Worm (Caenorhabditis elegans) whole organism, young adult: Measurements from ENCODE around the gene oig-2.

Experiments used
- C17E4.6 ChIP-seq: fragments of 200-800 bp; sonication (Bioruptor generic); IDR thresholded peaks from 2 replicates; pipeline ENCODE4 v1.3.6; 2022; ENCODE audit warnings: missing genetic modification reagents, missing genetic modification characterization, missing compliant biosample characterization
- F10E7.11 ChIP-seq: sonication (generic microtip); optimal IDR thresholded peaks from 2 replicates; lab custom pipeline; 2017; ENCODE audit warnings: mild to moderate bottlenecking, missing genetic modification characterization, moderate library complexity, missing compliant biosample characterization
- F23B12.7 ChIP-seq: sonication (generic microtip); optimal IDR thresholded peaks from 2 replicates; lab custom pipeline; 2017; ENCODE audit warnings: missing genetic modification characterization, mild to moderate bottlenecking, missing compliant biosample characterization, antibody characterized with exemption, moderate library complexity; ENCODE audit not compliant: insufficient read depth
- F49E8.2 ChIP-seq: sonication (generic microtip); optimal IDR thresholded peaks from 3 replicates; lab custom pipeline; 2017; ENCODE audit warnings: missing genetic modification characterization, mild to moderate bottlenecking, missing compliant biosample characterization, antibody characterized with exemption, moderate library complexity; ENCODE audit not compliant: insufficient read depth
- F52B5.7 ChIP-seq: sonication (generic microtip); optimal IDR thresholded peaks from 2 replicates; lab custom pipeline; 2016; ENCODE audit warnings: mild to moderate bottlenecking, missing genetic modification characterization, missing compliant biosample characterization
- Y53G8AR.9 ChIP-seq: fragments of 200-800 bp; sonication (Bioruptor generic); conservative IDR thresholded peaks from 2 replicates; pipeline ENCODE4 v1.3.6; 2022; ENCODE audit warnings: missing genetic modification reagents, missing genetic modification characterization, missing compliant biosample characterization
- Y79H2A.3 ChIP-seq: fragments of 200-800 bp; sonication (Bioruptor generic); conservative IDR thresholded peaks from 2 replicates; pipeline ENCODE4 v1.3.6; 2022; ENCODE audit warnings: missing genetic modification reagents, missing genetic modification characterization, missing compliant biosample characterization
- Y95B8A.8 ChIP-seq: fragments of 200-800 bp; sonication (Bioruptor generic); IDR thresholded peaks from 2 replicates; pipeline ENCODE4 v1.3.6; 2022; ENCODE audit warnings: missing genetic modification reagents, missing genetic modification characterization, missing compliant biosample characterization
- aptf-2 ChIP-seq: fragments of 200-800 bp; sonication (Bioruptor generic); conservative IDR thresholded peaks from 2 replicates; pipeline ENCODE4 v1.3.6; 2022; ENCODE audit warnings: missing genetic modification reagents, missing genetic modification characterization, missing compliant biosample characterization
- aptf-3 ChIP-seq: fragments of 200-800 bp; sonication (Bioruptor generic); IDR thresholded peaks from 2 replicates; pipeline ENCODE4 v1.3.6; 2022; ENCODE audit warnings: missing genetic modification characterization, missing compliant biosample characterization
- atf-7 ChIP-seq: sonication (generic microtip); optimal IDR thresholded peaks from 2 replicates; lab custom pipeline; 2017; ENCODE audit warnings: mild to moderate bottlenecking, missing genetic modification characterization, missing compliant biosample characterization
- attf-3 ChIP-seq: fragments of 200-800 bp; sonication (Bioruptor generic); conservative IDR thresholded peaks from 2 replicates; pipeline ENCODE4 v1.3.6; 2022; ENCODE audit warnings: missing genetic modification reagents, missing genetic modification characterization, missing compliant biosample characterization
- bed-1 ChIP-seq: fragments of 200-800 bp; sonication (Bioruptor generic); IDR thresholded peaks from 2 replicates; pipeline ENCODE4 v1.3.6; 2022; ENCODE audit warnings: missing genetic modification reagents, missing genetic modification characterization, missing compliant biosample characterization
- egrh-3 ChIP-seq: fragments of 200-800 bp; sonication (Bioruptor generic); IDR thresholded peaks from 2 replicates; pipeline ENCODE4 v1.3.6; 2022; ENCODE audit warnings: missing genetic modification reagents, missing genetic modification characterization, missing compliant biosample characterization
- ets-4 ChIP-seq: fragments of 200-800 bp; sonication (Bioruptor generic); optimal IDR thresholded peaks from 2 replicates; lab custom pipeline; 2018; ENCODE audit warnings: mild to moderate bottlenecking, missing genetic modification characterization, missing compliant biosample characterization
- hlh-12 ChIP-seq: sonication (generic microtip); optimal IDR thresholded peaks from 2 replicates; lab custom pipeline; 2016; ENCODE audit warnings: missing genetic modification characterization, missing compliant biosample characterization
- hmg-1.2 ChIP-seq: fragments of 200-800 bp; sonication (Bioruptor generic); IDR thresholded peaks from 2 replicates; pipeline ENCODE4 v1.3.6; 2022; ENCODE audit warnings: missing genetic modification reagents, missing genetic modification characterization, missing compliant biosample characterization
- let-526 ChIP-seq: fragments of 200-800 bp; sonication (Bioruptor generic); IDR thresholded peaks from 2 replicates; pipeline ENCODE4 v1.3.6; 2022; ENCODE audit warnings: missing genetic modification reagents, missing genetic modification characterization, missing compliant biosample characterization
- let-607 ChIP-seq, 2 experiments: fragments of 200-800 bp in 1 of 2; sonication (Bioruptor generic) in 1 of 2; sonication (generic microtip) in 1 of 2; optimal IDR thresholded peaks; 2 replicates each; lab custom pipeline; 2016 to 2018; ENCODE audit warnings: mild to moderate bottlenecking in 2 of 2, missing compliant biosample characterization in 2 of 2, missing genetic modification characterization in 2 of 2, moderate library complexity in 2 of 2, missing genotype in 1 of 2
- lsy-27 ChIP-seq: sonication (generic microtip); optimal IDR thresholded peaks from 2 replicates; lab custom pipeline; 2017; ENCODE audit warnings: missing genetic modification characterization, mild to moderate bottlenecking, missing compliant biosample characterization, antibody characterized with exemption, missing genotype, borderline replicate concordance; ENCODE audit not compliant: insufficient read depth
- mcd-1 ChIP-seq: fragments of 200-800 bp; sonication (Bioruptor generic); IDR thresholded peaks from 2 replicates; pipeline ENCODE4 v1.3.6; 2022; ENCODE audit warnings: missing genetic modification reagents, missing genetic modification characterization, missing compliant biosample characterization
- nfya-1 ChIP-seq: sonication (generic microtip); optimal IDR thresholded peaks from 2 replicates; lab custom pipeline; 2017; ENCODE audit warnings: antibody characterized with exemption, missing compliant biosample characterization, missing genetic modification characterization, borderline replicate concordance; ENCODE audit not compliant: insufficient read depth
- nfya-2 ChIP-seq: fragments of 200-800 bp; sonication (Bioruptor generic); IDR thresholded peaks from 2 replicates; pipeline ENCODE4 v1.3.6; 2022; ENCODE audit warnings: missing genetic modification reagents, missing genetic modification characterization, missing compliant biosample characterization
- nfyb-1 ChIP-seq: fragments of 200-800 bp; sonication (Bioruptor generic); IDR thresholded peaks from 2 replicates; pipeline ENCODE4 v1.3.6; 2022; ENCODE audit warnings: missing genetic modification reagents, missing genetic modification characterization, missing compliant biosample characterization
- nhr-120 ChIP-seq: fragments of 200-800 bp; sonication (Bioruptor generic); IDR thresholded peaks from 2 replicates; pipeline ENCODE4 v1.3.6; 2022; ENCODE audit warnings: missing genetic modification characterization, missing compliant biosample characterization
- nhr-27 ChIP-seq: fragments of 200-800 bp; sonication (Bioruptor generic); optimal IDR thresholded peaks from 2 replicates; lab custom pipeline; 2018; ENCODE audit warnings: mild to moderate bottlenecking, missing genetic modification characterization, moderate library complexity, missing compliant biosample characterization
- nhr-90 ChIP-seq: sonication (generic microtip); optimal IDR thresholded peaks from 2 replicates; lab custom pipeline; 2016; ENCODE audit warnings: missing genotype, mild to moderate bottlenecking, missing genetic modification characterization, missing compliant biosample characterization
- rpc-1 ChIP-seq, 2 experiments: fragments of 150-350 bp in 1 of 2; sonication (generic microtip) in 1 of 2; optimal IDR thresholded peaks; 2 replicates each; lab custom pipeline; 2014 to 2018; ENCODE audit warnings: missing biosample characterization in 1 of 2, missing genetic modification characterization in 1 of 2, missing genetic modification reagents in 1 of 2, missing genotype in 1 of 2
- snpc-1.3 ChIP-seq: sonication (generic microtip); optimal IDR thresholded peaks from 2 replicates; lab custom pipeline; 2017; ENCODE audit warnings: missing genetic modification characterization, mild to moderate bottlenecking, missing compliant biosample characterization, antibody characterized with exemption, moderate library complexity, missing genotype, missing genetic modification reagents; ENCODE audit not compliant: insufficient read depth
- somi-1 ChIP-seq: fragments of 200-800 bp; sonication (Bioruptor generic); optimal IDR thresholded peaks from 2 replicates; lab custom pipeline; 2018; ENCODE audit warnings: mild to moderate bottlenecking, missing genetic modification characterization, missing compliant biosample characterization
- tlf-1 ChIP-seq: fragments of 200-800 bp; sonication (Bioruptor generic); optimal IDR thresholded peaks from 2 replicates; lab custom pipeline; 2018; ENCODE audit warnings: mild to moderate bottlenecking, missing genetic modification characterization, missing compliant biosample characterization
- unc-130 ChIP-seq: sonication (generic microtip); optimal IDR thresholded peaks from 2 replicates; lab custom pipeline; 2016; ENCODE audit warnings: missing genetic modification reagents, missing genetic modification characterization, missing compliant biosample characterization
- xnd-1 ChIP-seq: sonication (generic microtip); optimal IDR thresholded peaks from 2 replicates; lab custom pipeline; 2016; ENCODE audit warnings: missing genotype, missing genetic modification reagents, missing genetic modification characterization, missing compliant biosample characterization
- zfh-2 ChIP-seq: fragments of 200-800 bp; sonication (Bioruptor generic); conservative IDR thresholded peaks from 2 replicates; pipeline ENCODE4 v1.3.6; 2022; ENCODE audit warnings: missing genetic modification reagents, missing genetic modification characterization, missing compliant biosample characterization

oig-2 gene

ce11 chrII:12994009-12994788, 13.8 kb downstream of the oig-2 start (continued):
- TF ChIP-seq nhr-90 (tag; lab: Kevin White, UChicago) (peak; percentile 41), aptf-2 (GFP tag; lab: Robert Waterston, UW) (no peak), C17E4.6 (GFP tag; lab: Robert Waterston, UW) (no peak), nhr-120 (GFP tag; lab: Robert Waterston, UW) (no peak), Y79H2A.3 (GFP tag; lab: Robert Waterston, UW) (no peak), ets-4 (no peak), F23B12.7 (no peak), attf-3 (GFP tag; lab: Robert Waterston, UW) (no peak), let-607 (tag; optimal IDR thresholded peaks at IDR 0.05; lab: Kevin White, UChicago) (peak; percentile 3 to 20), xnd-1 (tag; lab: Kevin White, UChicago) (no peak), F52B5.7 (tag; lab: Kevin White, UChicago) (peak; percentile 81), atf-7 (tag; lab: Kevin White, UChicago) (peak; percentile 60), tlf-1 (peak; percentile 83), hmg-1.2 (peak; percentile 24; the same call in 1 of the 2 replicates)

DNA sequence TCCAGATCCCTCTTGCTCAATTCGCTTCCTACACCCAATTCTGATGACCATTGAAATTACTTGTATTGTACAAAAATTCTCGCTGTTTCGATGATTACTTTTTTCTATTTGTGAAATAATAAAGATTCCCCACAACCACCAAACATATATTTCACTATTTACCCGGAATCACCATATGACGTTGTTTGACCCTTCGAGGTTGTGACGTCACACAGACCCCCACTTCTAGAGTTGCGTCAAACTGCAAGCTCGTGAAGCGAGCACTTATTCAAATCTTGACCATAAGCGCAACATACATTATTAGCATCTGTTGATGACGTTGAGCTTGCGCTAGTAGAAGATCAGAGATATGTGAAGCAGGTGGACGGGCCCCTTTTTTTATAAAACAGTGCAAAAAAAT, 15.0 kb downstream of the oig-2 start:
- no peak for TF ChIP-seq nfya-2 (GFP tag; lab: Robert Waterston, UW)
- no peak for TF ChIP-seq hlh-12 (tag; lab: Kevin White, UChicago)
- no peak for TF ChIP-seq Y53G8AR.9
- TF ChIP-seq nhr-27 (tag; lab: Kevin White, UChicago), result no peak
- TF ChIP-seq nfya-1 (tag; lab: Kevin White, UChicago), result no peak
- no peak for TF ChIP-seq mcd-1 (GFP tag; lab: Robert Waterston, UW)
- no peak for TF ChIP-seq rpc-1 (optimal IDR thresholded peaks at IDR 0.05; lab: Kevin White, UChicago)
- TF ChIP-seq rpc-1 (tag; optimal IDR thresholded peaks at IDR 0.05; lab: Kevin White, UChicago), result no peak
- TF ChIP-seq unc-130 (GFP tag; lab: Kevin White, UChicago), result no peak
- TF ChIP-seq somi-1 (GFP tag; lab: Kevin White, UChicago), result no peak
- TF ChIP-seq F49E8.2 (tag; lab: Kevin White, UChicago), result no peak
- TF ChIP-seq, all 124 proteins: peak for 0

- TF ChIP-seq nfyb-1 (GFP tag; lab: Robert Waterston, UW) (no peak), egrh-3 (peak; percentile 85; the same call in 1 of the 2 replicates), zfh-2 (peak; percentile 82)
Observed at ce11 chrII:12992193-12992592, 15.8 kb downstream of the oig-2 start.

ce11 chrII:12991594-12991993, 16.4 kb downstream of the oig-2 start:
- no peak for TF ChIP-seq lsy-27 (tag; lab: Kevin White, UChicago)
- TF ChIP-seq aptf-3 (GFP tag; lab: Robert Waterston, UW), result no peak
- no peak for TF ChIP-seq somi-1 (GFP tag; lab: Kevin White, UChicago)
- TF ChIP-seq Y95B8A.8 (GFP tag; lab: Robert Waterston, UW), result no peak
- TF ChIP-seq F10E7.11 (tag; lab: Kevin White, UChicago), result no peak
- TF ChIP-seq Y79H2A.3 (GFP tag; lab: Robert Waterston, UW), result no peak
- no peak for TF ChIP-seq let-526
- TF ChIP-seq bed-1, result no peak
- no peak for TF ChIP-seq snpc-1.3 (tag; lab: Kevin White, UChicago)
